Worm (Caenorhabditis elegans) whole organism, young adult: ENCODE results near the gene F33C8.2.

Experiments used
- F22D6.2 ChIP-seq: sonication (generic microtip); optimal IDR thresholded peaks from 2 replicates; lab custom pipeline; 2016; ENCODE audit warnings: mild to moderate bottlenecking, missing genetic modification characterization, missing compliant biosample characterization
- F23B12.7 ChIP-seq: sonication (generic microtip); optimal IDR thresholded peaks from 2 replicates; lab custom pipeline; 2017; ENCODE audit warnings: missing genetic modification characterization, mild to moderate bottlenecking, missing compliant biosample characterization, antibody characterized with exemption, moderate library complexity; ENCODE audit not compliant: insufficient read depth
- F39B2.1 ChIP-seq: fragments of 200-800 bp; sonication (Bioruptor generic); IDR thresholded peaks from 2 replicates; pipeline ENCODE4 v1.3.6; 2022; ENCODE audit warnings: missing genetic modification reagents, missing genetic modification characterization, missing compliant biosample characterization
- F57A8.1 ChIP-seq: fragments of 200-800 bp; sonication (Bioruptor generic); optimal IDR thresholded peaks from 2 replicates; lab custom pipeline; 2018; ENCODE audit warnings: mild to moderate bottlenecking, missing genetic modification characterization, moderate library complexity, missing compliant biosample characterization
- K12H6.12 ChIP-seq: fragments of 200-800 bp; sonication (Bioruptor generic); optimal IDR thresholded peaks from 2 replicates; lab custom pipeline; 2018; ENCODE audit warnings: mild to moderate bottlenecking, missing genetic modification characterization, missing compliant biosample characterization
- Y53G8AR.9 ChIP-seq: fragments of 200-800 bp; sonication (Bioruptor generic); conservative IDR thresholded peaks from 2 replicates; pipeline ENCODE4 v1.3.6; 2022; ENCODE audit warnings: missing genetic modification reagents, missing genetic modification characterization, missing compliant biosample characterization
- Y56A3A.18 ChIP-seq: fragments of 200-800 bp; sonication (Bioruptor generic); IDR thresholded peaks from 2 replicates; pipeline ENCODE4 v1.3.6; 2022; ENCODE audit warnings: missing genetic modification reagents, missing genetic modification characterization, missing compliant biosample characterization
- akir-1 ChIP-seq: fragments of 200-800 bp; sonication (Bioruptor generic); optimal IDR thresholded peaks from 2 replicates; lab custom pipeline; 2018; ENCODE audit warnings: mild to moderate bottlenecking, missing genetic modification characterization, moderate library complexity, missing compliant biosample characterization
- atf-7 ChIP-seq: sonication (generic microtip); optimal IDR thresholded peaks from 2 replicates; lab custom pipeline; 2017; ENCODE audit warnings: mild to moderate bottlenecking, missing genetic modification characterization, missing compliant biosample characterization
- athp-1 ChIP-seq: sonication (generic microtip); optimal IDR thresholded peaks from 2 replicates; lab custom pipeline; 2017; ENCODE audit warnings: mild to moderate bottlenecking, missing genetic modification characterization, missing compliant biosample characterization
- attf-3 ChIP-seq: fragments of 200-800 bp; sonication (Bioruptor generic); conservative IDR thresholded peaks from 2 replicates; pipeline ENCODE4 v1.3.6; 2022; ENCODE audit warnings: missing genetic modification reagents, missing genetic modification characterization, missing compliant biosample characterization
- attf-5 ChIP-seq: fragments of 200-800 bp; sonication (Bioruptor generic); optimal IDR thresholded peaks from 2 replicates; lab custom pipeline; 2018; ENCODE audit warnings: mild to moderate bottlenecking, missing genetic modification characterization, missing compliant biosample characterization
- cebp-1 ChIP-seq, 2 experiments: fragments of 200-800 bp in 1 of 2; sonication (Bioruptor generic) in 1 of 2; sonication (generic microtip) in 1 of 2; IDR thresholded peaks in 1 of 2; optimal IDR thresholded peaks in 1 of 2; 2 replicates each; pipeline versions ENCODE4 v1.3.6 to Lab custom; 2017 to 2022; ENCODE audit warnings: missing compliant biosample characterization in 2 of 2, missing genetic modification characterization in 2 of 2, mild to moderate bottlenecking in 1 of 2, missing genetic modification reagents in 1 of 2, moderate library complexity in 1 of 2
- ceh-27 ChIP-seq: fragments of 200-800 bp; sonication (Bioruptor generic); optimal IDR thresholded peaks from 2 replicates; lab custom pipeline; 2018; ENCODE audit warnings: mild to moderate bottlenecking, missing genetic modification characterization, moderate library complexity, missing compliant biosample characterization
- ceh-40 ChIP-seq: fragments of 200-800 bp; sonication (Bioruptor generic); IDR thresholded peaks from 2 replicates; pipeline ENCODE4 v1.3.6; 2022; ENCODE audit warnings: missing genetic modification characterization, missing compliant biosample characterization
- die-1 ChIP-seq: sonication (generic microtip); optimal IDR thresholded peaks from 2 replicates; lab custom pipeline; 2016; ENCODE audit warnings: missing genotype, mild to moderate bottlenecking, missing genetic modification characterization, missing compliant biosample characterization
- gei-17 ChIP-seq: fragments of 200-800 bp; sonication (Bioruptor generic); optimal IDR thresholded peaks from 2 replicates; lab custom pipeline; 2018; ENCODE audit warnings: mild to moderate bottlenecking, missing genetic modification characterization, missing compliant biosample characterization
- hmg-1.2 ChIP-seq: fragments of 200-800 bp; sonication (Bioruptor generic); IDR thresholded peaks from 2 replicates; pipeline ENCODE4 v1.3.6; 2022; ENCODE audit warnings: missing genetic modification reagents, missing genetic modification characterization, missing compliant biosample characterization
- lag-1 ChIP-seq: fragments of 200-800 bp; sonication (Bioruptor generic); IDR thresholded peaks from 2 replicates; pipeline ENCODE4 v1.3.6; 2022; ENCODE audit warnings: missing genetic modification reagents, missing genetic modification characterization, missing compliant biosample characterization
- let-607 ChIP-seq, 2 experiments: fragments of 200-800 bp in 1 of 2; sonication (Bioruptor generic) in 1 of 2; sonication (generic microtip) in 1 of 2; optimal IDR thresholded peaks; 2 replicates each; lab custom pipeline; 2016 to 2018; ENCODE audit warnings: mild to moderate bottlenecking in 2 of 2, missing compliant biosample characterization in 2 of 2, missing genetic modification characterization in 2 of 2, moderate library complexity in 2 of 2, missing genotype in 1 of 2
- lin-35 ChIP-seq, 3 experiments: fragments of 150-350 bp in 2 of 3; sonication (generic microtip) in 1 of 3; optimal IDR thresholded peaks; 2 replicates each; lab custom pipeline; 2014 to 2018; ENCODE audit warnings: missing biosample characterization in 3 of 3, missing genetic modification characterization in 3 of 3, missing genetic modification reagents in 3 of 3
- lin-40 ChIP-seq: sonication (generic microtip); optimal IDR thresholded peaks from 2 replicates; lab custom pipeline; 2016; ENCODE audit warnings: missing genetic modification characterization, mild to moderate bottlenecking, missing compliant biosample characterization, missing genotype, missing genetic modification reagents
- lin-54 ChIP-seq: fragments of 200-800 bp; sonication (Bioruptor generic); optimal IDR thresholded peaks from 2 replicates; lab custom pipeline; 2018; ENCODE audit warnings: mild to moderate bottlenecking, missing genetic modification characterization, missing compliant biosample characterization
- lir-1 ChIP-seq: fragments of 200-800 bp; sonication (Bioruptor generic); conservative IDR thresholded peaks from 2 replicates; pipeline ENCODE4 v1.3.6; 2022; ENCODE audit warnings: missing genetic modification reagents, missing genetic modification characterization, missing compliant biosample characterization
- madf-6 ChIP-seq: fragments of 200-800 bp; sonication (Bioruptor generic); IDR thresholded peaks from 2 replicates; pipeline ENCODE4 v1.3.6; 2022; ENCODE audit warnings: missing genetic modification reagents, missing genetic modification characterization, missing compliant biosample characterization
- mes-4 ChIP-seq: sonication (generic microtip); optimal IDR thresholded peaks from 2 replicates; lab custom pipeline; 2016; ENCODE audit warnings: missing genotype, missing genetic modification characterization, missing compliant biosample characterization
- mxl-1 ChIP-seq: sonication (generic microtip); optimal IDR thresholded peaks from 2 replicates; lab custom pipeline; 2016; ENCODE audit warnings: missing genetic modification characterization, missing compliant biosample characterization
- nfyb-1 ChIP-seq: fragments of 200-800 bp; sonication (Bioruptor generic); IDR thresholded peaks from 2 replicates; pipeline ENCODE4 v1.3.6; 2022; ENCODE audit warnings: missing genetic modification reagents, missing genetic modification characterization, missing compliant biosample characterization
- nhr-120 ChIP-seq: fragments of 200-800 bp; sonication (Bioruptor generic); IDR thresholded peaks from 2 replicates; pipeline ENCODE4 v1.3.6; 2022; ENCODE audit warnings: missing genetic modification characterization, missing compliant biosample characterization
- nhr-80 ChIP-seq: sonication (generic microtip); optimal IDR thresholded peaks from 2 replicates; lab custom pipeline; 2016; ENCODE audit warnings: missing genetic modification characterization, missing compliant biosample characterization
- nhr-90 ChIP-seq: sonication (generic microtip); optimal IDR thresholded peaks from 2 replicates; lab custom pipeline; 2016; ENCODE audit warnings: missing genotype, mild to moderate bottlenecking, missing genetic modification characterization, missing compliant biosample characterization
- pbrm-1 ChIP-seq: fragments of 200-800 bp; sonication (Bioruptor generic); IDR thresholded peaks from 2 replicates; pipeline ENCODE4 v1.3.6; 2022; ENCODE audit warnings: missing genetic modification reagents, missing genetic modification characterization, missing compliant biosample characterization
- rcor-1 ChIP-seq: fragments of 200-800 bp; sonication (Bioruptor generic); IDR thresholded peaks from 2 replicates; pipeline ENCODE4 v1.3.6; 2022; ENCODE audit warnings: missing genetic modification reagents, missing genetic modification characterization, missing compliant biosample characterization
- repo-1 ChIP-seq: sonication (generic microtip); optimal IDR thresholded peaks from 2 replicates; lab custom pipeline; 2017; ENCODE audit warnings: mild to moderate bottlenecking, missing genetic modification characterization, missing compliant biosample characterization
- snpc-1.1 ChIP-seq: sonication (generic microtip); optimal IDR thresholded peaks from 2 replicates; lab custom pipeline; 2017; ENCODE audit warnings: missing genetic modification characterization, mild to moderate bottlenecking, missing compliant biosample characterization, antibody characterized with exemption, moderate library complexity, missing genotype, missing genetic modification reagents; ENCODE audit not compliant: insufficient read depth
- snpc-1.3 ChIP-seq: sonication (generic microtip); optimal IDR thresholded peaks from 2 replicates; lab custom pipeline; 2017; ENCODE audit warnings: missing genetic modification characterization, mild to moderate bottlenecking, missing compliant biosample characterization, antibody characterized with exemption, moderate library complexity, missing genotype, missing genetic modification reagents; ENCODE audit not compliant: insufficient read depth
- snpc-4 ChIP-seq, 5 experiments: fragments of 150-350 bp in 1 of 5; sonication (generic microtip) in 4 of 5; optimal IDR thresholded peaks; 2 replicates each; lab custom pipeline; 2014 to 2018; ENCODE audit warnings: missing genetic modification characterization in 5 of 5, missing biosample characterization in 3 of 5, antibody characterized with exemption in 2 of 5, mild to moderate bottlenecking in 2 of 5, missing compliant biosample characterization in 2 of 5, missing genotype in 2 of 5, moderate library complexity in 2 of 5, missing genetic modification reagents in 1 of 5
- sptf-2 ChIP-seq: fragments of 200-800 bp; sonication (Bioruptor generic); optimal IDR thresholded peaks from 2 replicates; lab custom pipeline; 2018; ENCODE audit warnings: mild to moderate bottlenecking, missing genetic modification characterization, missing compliant biosample characterization
- xnd-1 ChIP-seq: sonication (generic microtip); optimal IDR thresholded peaks from 2 replicates; lab custom pipeline; 2016; ENCODE audit warnings: missing genotype, missing genetic modification reagents, missing genetic modification characterization, missing compliant biosample characterization
- zfh-2 ChIP-seq: fragments of 200-800 bp; sonication (Bioruptor generic); conservative IDR thresholded peaks from 2 replicates; pipeline ENCODE4 v1.3.6; 2022; ENCODE audit warnings: missing genetic modification reagents, missing genetic modification characterization, missing compliant biosample characterization

Gene F33C8.2

ce11 chrX:14746948-14747347, 25.8 kb downstream of the F33C8.2 start, which contains the start of gene C05G5.2 (continued):
- TF ChIP-seq nhr-90 (tag; lab: Kevin White, UChicago) (peak; percentile 50), athp-1 (tag; lab: Kevin White, UChicago) (no peak), snpc-1.3 (tag; lab: Kevin White, UChicago) (no peak)

ce11 chrX:14751911-14752310, 30.7 kb downstream of the F33C8.2 start, which contains the start of gene C05G5.3:
C05G5.3 (minus strand) TSS chrX:14752011.
- TF ChIP-seq rcor-1, result no peak
- TF ChIP-seq zfh-2 (GFP tag; lab: Robert Waterston, UW), result 0 out of 2 replicates have a peak, but pooled peaks have one; percentile 7
- TF ChIP-seq mes-4 (tag; lab: Kevin White, UChicago), result no peak
- no peak for TF ChIP-seq cebp-1 (GFP tag; IDR thresholded peaks at IDR 0.05; lab: Robert Waterston, UW)
- no peak for TF ChIP-seq cebp-1 (tag; optimal IDR thresholded peaks at IDR 0.05; lab: Kevin White, UChicago)
- TF ChIP-seq nhr-80 (tag; lab: Kevin White, UChicago), result no peak
- TF ChIP-seq snpc-1.1, result no peak

ce11 chrX:14753514-14754076, 32.4 kb downstream of the F33C8.2 start, which contains the start of gene sucl-1:
sucl-1 (plus strand) TSS chrX:14754026.
- TF ChIP-seq mxl-1 (tag; lab: Kevin White, UChicago), result no peak
- TF ChIP-seq die-1, result peak; percentile 52
- TF ChIP-seq madf-6 (GFP tag; lab: Robert Waterston, UW), result peak; percentile 27; the same call in 1 of the 2 replicates
- TF ChIP-seq F23B12.7 (tag; lab: Kevin White, UChicago), result peak; percentile 77
- peak; percentile 97 for TF ChIP-seq zfh-2 (GFP tag; lab: Robert Waterston, UW)
- TF ChIP-seq ceh-40 (GFP tag; lab: Robert Waterston, UW), result no peak
- peak; percentile 30 for TF ChIP-seq gei-17 (GFP tag; lab: Kevin White, UChicago)
- peak; percentile 93 to 94 for TF ChIP-seq let-607 (tag; optimal IDR thresholded peaks at IDR 0.05; lab: Kevin White, UChicago)
- peak; percentile 21 for TF ChIP-seq akir-1 (GFP tag; lab: Kevin White, UChicago)
- peak; percentile 54; the same call in 1 of the 2 replicates for TF ChIP-seq pbrm-1 (GFP tag; lab: Robert Waterston, UW)
- TF ChIP-seq nhr-90 (tag; lab: Kevin White, UChicago), result peak; percentile 55
- TF ChIP-seq hmg-1.2 (GFP tag; lab: Robert Waterston, UW), result peak; percentile 81
- TF ChIP-seq F39B2.1 (GFP tag; lab: Robert Waterston, UW), result no peak
- peak in 1 of 3 experiments; percentile 64 for TF ChIP-seq lin-35 (GFP tag; optimal IDR thresholded peaks at IDR 0.05; lab: Kevin White, UChicago)
- TF ChIP-seq attf-5 (GFP tag; lab: Kevin White, UChicago), result peak; percentile 89
- TF ChIP-seq K12H6.12, result peak; percentile 73
- peak; percentile 1 for TF ChIP-seq repo-1
- TF ChIP-seq atf-7 (tag; lab: Kevin White, UChicago), result peak; percentile 20
- no peak for TF ChIP-seq sptf-2 (GFP tag; lab: Kevin White, UChicago)
- peak; percentile 84 for TF ChIP-seq nfyb-1 (GFP tag; lab: Robert Waterston, UW)
- TF ChIP-seq Y56A3A.18, result no peak
- TF ChIP-seq Y53G8AR.9 (GFP tag; lab: Robert Waterston, UW), result 0 out of 2 replicates have a peak, but pooled peaks have one; percentile 37
- TF ChIP-seq snpc-4 (GFP tag; optimal IDR thresholded peaks at IDR 0.05; lab: Kevin White, UChicago), result peak; percentile 32
- peak; percentile 68 to 75 (median 72) for TF ChIP-seq snpc-4 (tag; optimal IDR thresholded peaks at IDR 0.05; lab: Kevin White, UChicago)
- no peak for TF ChIP-seq lag-1 (GFP tag; lab: Robert Waterston, UW)
- TF ChIP-seq F57A8.1 (GFP tag; lab: Kevin White, UChicago), result no peak
- TF ChIP-seq lir-1, result 0 out of 2 replicates have a peak, but pooled peaks have one; percentile 35
- peak; percentile 99 for TF ChIP-seq nhr-80 (tag; lab: Kevin White, UChicago)
- peak; percentile 86 for TF ChIP-seq lin-40
- TF ChIP-seq nhr-120, result no peak
- TF ChIP-seq lin-54 (GFP tag; lab: Kevin White, UChicago), result peak; percentile 50
- TF ChIP-seq xnd-1 (tag; lab: Kevin White, UChicago), result no peak
- TF ChIP-seq F22D6.2, result peak; percentile 58
- peak; percentile 55; the same call in 1 of the 2 replicates for TF ChIP-seq cebp-1 (GFP tag; IDR thresholded peaks at IDR 0.05; lab: Robert Waterston, UW)
- TF ChIP-seq cebp-1 (tag; optimal IDR thresholded peaks at IDR 0.05; lab: Kevin White, UChicago), result peak; percentile 86
- 0 out of 2 replicates have a peak, but pooled peaks have one; percentile 36 for TF ChIP-seq attf-3 (GFP tag; lab: Robert Waterston, UW)
- peak; percentile 90 for TF ChIP-seq ceh-27 (GFP tag; lab: Kevin White, UChicago)
